Worm (Caenorhabditis elegans): Measurements from ENCODE around the gene srh-145.
"Not testable (repeated sequence)": the region's sequence is repeated elsewhere in the genome, so short reads cannot be mapped to it uniquely, and the experiment has no call there.

The srh-145 gene

DNA sequence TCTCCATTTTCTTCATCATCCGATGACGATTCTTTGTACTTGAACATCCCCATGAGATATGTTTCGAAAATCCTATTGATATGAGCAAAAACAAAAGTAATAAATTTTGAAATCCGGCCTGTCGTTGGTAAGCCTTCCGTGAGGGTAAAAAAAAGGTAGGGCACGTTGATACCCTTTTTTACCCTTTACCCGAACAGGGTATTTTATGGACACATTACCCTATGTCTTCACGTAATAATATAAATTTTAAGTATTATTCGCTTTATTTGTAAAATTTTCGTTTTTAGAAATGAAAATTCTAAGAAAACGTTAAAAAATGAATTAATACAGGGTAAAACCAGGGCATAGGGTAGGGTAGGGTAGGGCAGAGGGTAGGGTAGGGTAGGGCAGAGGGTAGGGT, 26.8 kb upstream of the srh-145 start, which contains the start of gene F13A7.7:
TSS of gene F13A7.7 (minus strand) at position 101 of the 400 bp plus-strand sequence.
- not testable (repeated sequence) for TF ChIP-seq nhr-237, elt-1, nhr-11 (tag; optimal IDR thresholded peaks at IDR 0.05)

DNA sequence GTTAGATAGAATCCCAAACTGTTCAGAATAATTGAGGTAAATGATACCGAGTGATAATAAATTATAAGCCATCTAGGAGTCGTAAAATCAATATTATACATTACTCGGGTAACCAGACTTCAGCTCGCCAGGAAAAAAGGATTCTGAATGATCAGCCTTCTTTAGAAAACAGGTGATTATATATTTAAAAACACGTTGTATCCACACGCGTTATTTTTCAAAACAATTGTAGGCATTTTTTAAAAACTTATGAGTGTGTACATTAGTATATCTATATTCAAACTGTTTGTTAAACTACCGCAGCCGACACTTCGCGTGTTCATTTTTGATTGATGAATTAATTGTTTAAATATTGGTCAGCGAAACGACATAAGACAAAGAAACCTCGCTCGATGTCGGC, 22.2 kb upstream of the srh-145 start, which contains the start of gene sri-65:
TSS of gene sri-65 (minus strand) at position 101 of the 400 bp plus-strand sequence.
- TF ChIP-seq unc-55 (GFP tag; optimal IDR thresholded peaks at IDR 0.05): no peak
- no peak for TF ChIP-seq peb-1 (tag; optimal IDR thresholded peaks at IDR 0.05)
- TF ChIP-seq skn-1 (tag; optimal IDR thresholded peaks at IDR 0.05): no peak
- TF ChIP-seq snpc-4 (tag; optimal IDR thresholded peaks at IDR 0.05): no peak
- no peak for TF ChIP-seq nhr-25 (tag; optimal IDR thresholded peaks at IDR 0.05)
- TF ChIP-seq egl-27 (tag; optimal IDR thresholded peaks at IDR 0.05): no peak
- no peak for TF ChIP-seq mab-5 (tag; optimal IDR thresholded peaks at IDR 0.05)
- no peak for TF ChIP-seq nhr-11 (tag; optimal IDR thresholded peaks at IDR 0.05)
- TF ChIP-seq nhr-237 (tag; optimal IDR thresholded peaks at IDR 0.05): no peak
- TF ChIP-seq ZK546.5 (tag; optimal IDR thresholded peaks at IDR 0.05): no peak
- no peak for TF ChIP-seq lin-13 (GFP tag; optimal IDR thresholded peaks at IDR 0.05)
- TF ChIP-seq sem-4 (tag; optimal IDR thresholded peaks at IDR 0.05): no peak
- no peak for TF ChIP-seq nhr-6 (tag; optimal IDR thresholded peaks at IDR 0.05)

ce11 chrV:16390655-16391054, 19.9 kb upstream of the srh-145 start, which contains the start of gene gst-44:
gst-44 (plus strand) TSS chrV:16390891.
- no peak for TF ChIP-seq sem-4 (tag; optimal IDR thresholded peaks at IDR 0.05)
- peak; percentile 5 for TF ChIP-seq nhr-129 (tag; optimal IDR thresholded peaks at IDR 0.05)
- no peak for TF ChIP-seq gmeb-1 (tag; optimal IDR thresholded peaks at IDR 0.05)
- TF ChIP-seq sma-9 (GFP tag; optimal IDR thresholded peaks at IDR 0.05): peak; percentile 77
- no peak for TF ChIP-seq sma-9 (tag; optimal IDR thresholded peaks at IDR 0.05)
- no peak for TF ChIP-seq nhr-6 (tag; optimal IDR thresholded peaks at IDR 0.05)
- peak; percentile 49 for TF ChIP-seq fos-1 (tag; optimal IDR thresholded peaks at IDR 0.05)
- TF ChIP-seq elt-1 (tag; optimal IDR thresholded peaks at IDR 0.05): no peak

DNA sequence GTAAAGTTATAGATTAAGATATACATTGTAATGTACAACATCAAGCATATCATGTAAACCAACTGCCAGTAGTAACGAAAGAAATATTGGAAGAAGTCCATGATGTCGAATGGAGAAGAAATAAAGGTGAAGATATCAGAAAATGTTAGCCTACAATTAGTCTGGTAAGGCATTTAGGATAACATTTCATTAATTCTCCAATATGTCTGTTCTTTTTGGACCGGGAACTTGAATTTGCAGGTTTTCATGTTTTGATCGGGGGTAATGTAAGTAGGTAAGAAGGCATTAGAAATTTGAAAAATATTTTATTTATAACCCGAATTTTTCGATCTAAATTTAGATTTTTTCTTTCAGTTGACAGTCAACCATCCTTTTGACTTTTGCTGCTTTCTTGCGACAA, 16.8 kb upstream of the srh-145 start, which contains the start of gene srd-63:
TSS of gene srd-63 (minus strand) at position 101 of the 400 bp plus-strand sequence.
- TF ChIP-seq crh-2 (tag; optimal IDR thresholded peaks at IDR 0.05) (no peak), C34F6.9 (tag; optimal IDR thresholded peaks at IDR 0.05) (no peak), ztf-4 (tag; optimal IDR thresholded peaks at IDR 0.05) (no peak), unc-62 (GFP tag; optimal IDR thresholded peaks at IDR 0.05) (no peak)

DNA sequence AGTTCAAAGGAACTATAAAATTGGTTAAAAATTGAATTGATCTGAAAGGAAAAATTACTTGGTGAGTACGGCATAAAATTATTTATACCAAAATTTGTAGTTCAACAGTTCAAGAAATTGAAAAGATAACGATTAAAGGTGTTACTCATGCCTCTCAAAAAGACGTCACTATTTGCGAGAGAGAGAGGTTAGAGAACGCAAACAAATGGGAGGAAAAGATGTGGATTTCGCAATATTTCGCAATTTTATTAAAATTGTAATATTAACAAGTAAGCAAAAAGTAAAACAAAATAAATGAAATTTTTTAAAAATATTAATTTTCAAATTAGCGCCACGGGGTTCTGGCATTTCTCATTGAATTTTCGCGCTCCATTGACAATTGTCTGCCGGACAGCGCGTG, 15.4 kb upstream of the srh-145 start, which contains the start of gene F13A7.11:
TSS of gene F13A7.11 (minus strand) at position 174 of the 400 bp plus-strand sequence.
- TF ChIP-seq Y55F3AM.14 (GFP tag; optimal IDR thresholded peaks at IDR 0.05) (no peak), peb-1 (tag; optimal IDR thresholded peaks at IDR 0.05) (no peak), sma-3 (GFP tag; optimal IDR thresholded peaks at IDR 0.05) (peak; percentile 24), lin-11 (tag; optimal IDR thresholded peaks at IDR 0.05) (no peak), C34F6.9 (tag; optimal IDR thresholded peaks at IDR 0.05) (peak; percentile 15), nhr-129 (tag; optimal IDR thresholded peaks at IDR 0.05) (peak; percentile 100), gmeb-1 (tag; optimal IDR thresholded peaks at IDR 0.05) (peak; percentile 37), sma-9 (GFP tag; optimal IDR thresholded peaks at IDR 0.05) (peak; percentile 67), sma-9 (tag; optimal IDR thresholded peaks at IDR 0.05) (no peak), unc-55 (GFP tag; optimal IDR thresholded peaks at IDR 0.05) (peak; percentile 40), nhr-25 (tag; optimal IDR thresholded peaks at IDR 0.05) (no peak), fos-1 (tag; optimal IDR thresholded peaks at IDR 0.05) (peak; percentile 80), crh-2 (tag; optimal IDR thresholded peaks at IDR 0.05) (peak; percentile 11), nhr-11 (tag; optimal IDR thresholded peaks at IDR 0.05) (no peak), zag-1 (tag; optimal IDR thresholded peaks at IDR 0.05) (no peak)

DNA sequence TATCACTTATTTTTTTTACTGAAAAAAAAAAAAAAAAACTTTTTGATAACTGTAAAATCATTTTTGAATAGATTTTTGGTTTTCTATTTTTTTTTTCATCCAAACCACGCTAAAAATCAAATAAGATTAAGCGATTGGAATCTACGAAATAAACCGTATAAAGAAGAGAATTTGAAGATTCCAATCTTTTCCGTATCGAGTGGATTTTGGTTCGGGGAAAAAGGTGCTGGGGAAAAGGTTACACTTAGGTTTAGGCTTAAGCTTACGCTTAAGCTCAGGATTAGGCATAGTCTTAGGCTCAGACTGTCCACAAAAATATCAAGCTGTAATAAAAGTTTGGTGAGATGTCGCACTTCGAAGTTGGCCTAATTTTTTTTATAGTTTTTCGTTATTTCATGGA, 14.8 kb upstream of the srh-145 start, which contains the start of gene F13A7.12:
TSS of gene F13A7.12 (plus strand) at position 301 of the 400 bp plus-strand sequence.
- TF ChIP-seq nhr-11 (tag; optimal IDR thresholded peaks at IDR 0.05) (no peak), mbf-1 (tag; optimal IDR thresholded peaks at IDR 0.05) (no peak), unc-55 (GFP tag; optimal IDR thresholded peaks at IDR 0.05) (no peak), nhr-12 (tag; optimal IDR thresholded peaks at IDR 0.05) (no peak), nhr-23 (tag; optimal IDR thresholded peaks at IDR 0.05) (no peak), peb-1 (tag; optimal IDR thresholded peaks at IDR 0.05) (no peak), unc-39 (tag; optimal IDR thresholded peaks at IDR 0.05) (no peak)

All from whole organism, L2 larva.